Fruit fly (Drosophila melanogaster): ENCODE measurements around the gene BBS8.
A peak's percentile ranks its signal among the peaks of the same experiment; 100 is the strongest.

Gene BBS8

dm6 chr2L:471021-471479, 48.4 kb downstream of the BBS8 start (continued):
- TF ChIP-seq crp (GFP tag; optimal IDR thresholded peaks at IDR 0.05) = no peak
- TF ChIP-seq CG4617 (GFP tag; optimal IDR thresholded peaks at IDR 0.05; ENCODE audit: borderline replicate concordance) = no peak
- TF ChIP-seq CG18599 (GFP tag; optimal IDR thresholded peaks at IDR 0.05) = peak; percentile 80
- TF ChIP-seq Hey (tag; optimal IDR thresholded peaks at IDR 0.05) = no peak
- no peak for TF ChIP-seq sens-2 (GFP tag; IDR thresholded peaks at IDR 0.05)
- no peak for TF ChIP-seq Six4 (GFP tag; optimal IDR thresholded peaks at IDR 0.05)
- TF ChIP-seq CG15696 (tag; optimal IDR thresholded peaks at IDR 0.05) = no peak
- TF ChIP-seq mirr (GFP tag; optimal IDR thresholded peaks at IDR 0.05) = no peak
- no peak for TF ChIP-seq CG2199 (GFP tag; IDR thresholded peaks at IDR 0.05)
- peak; percentile 6 for TF ChIP-seq tin (GFP tag; optimal IDR thresholded peaks at IDR 0.05)
- TF ChIP-seq pb (GFP tag; optimal IDR thresholded peaks at IDR 0.05) = no peak
- TF ChIP-seq sim (GFP tag; IDR thresholded peaks at IDR 0.05) = no peak
- TF ChIP-seq CrebB (tag; optimal IDR thresholded peaks at IDR 0.05) = no peak
- no peak for TF ChIP-seq ems (GFP tag; optimal IDR thresholded peaks at IDR 0.05)
- TF ChIP-seq CG10209 (GFP tag; optimal IDR thresholded peaks at IDR 0.05) = peak; percentile 67
- no peak for TF ChIP-seq CG3847 (GFP tag; IDR thresholded peaks at IDR 0.05)
- no peak for TF ChIP-seq hbn (GFP tag; IDR thresholded peaks at IDR 0.05; ENCODE audit: partially characterized antibody)
- no peak for TF ChIP-seq D19B (GFP tag; optimal IDR thresholded peaks at IDR 0.05)
- no peak for TF ChIP-seq ato (GFP tag; IDR thresholded peaks at IDR 0.05; ENCODE audit: partially characterized antibody)
- no peak for TF ChIP-seq CG6175 (GFP tag; IDR thresholded peaks at IDR 0.05)
- TF ChIP-seq Spps (tag; optimal IDR thresholded peaks at IDR 0.05) = no peak
- no peak for TF ChIP-seq usp (GFP tag; optimal IDR thresholded peaks at IDR 0.05)
- peak; percentile 47 for TF ChIP-seq trem (tag; optimal IDR thresholded peaks at IDR 0.05)
- no peak for TF ChIP-seq Hr39 (optimal IDR thresholded peaks at IDR 0.05)
- TF ChIP-seq klu (GFP tag; IDR thresholded peaks at IDR 0.05) = no peak
- no peak for TF ChIP-seq hkb (optimal IDR thresholded peaks at IDR 0.05)
- TF ChIP-seq hkb (GFP tag; IDR thresholded peaks at IDR 0.05) = no peak
- peak; percentile 84 for TF ChIP-seq PHDP (tag; optimal IDR thresholded peaks at IDR 0.05)
- no peak for TF ChIP-seq Usf (GFP tag; optimal IDR thresholded peaks at IDR 0.05)
- TF ChIP-seq hb (GFP tag; IDR thresholded peaks at IDR 0.05; ENCODE audit: partially characterized antibody) = no peak
- TF ChIP-seq CTCF (GFP tag; optimal IDR thresholded peaks at IDR 0.05) = no peak
- TF ChIP-seq CG13287 (GFP tag; IDR thresholded peaks at IDR 0.05; ENCODE audit: partially characterized antibody) = no peak
- TF ChIP-seq gro (GFP tag; optimal IDR thresholded peaks at IDR 0.05) = no peak
- TF ChIP-seq Hr3 (GFP tag; optimal IDR thresholded peaks at IDR 0.05) = peak; percentile 41
- no peak for TF ChIP-seq CG6689 (GFP tag; IDR thresholded peaks at IDR 0.05)
- TF ChIP-seq Rx (GFP tag; IDR thresholded peaks at IDR 0.05) = no peak
- TF ChIP-seq unpg (GFP tag; optimal IDR thresholded peaks at IDR 0.05) = peak; percentile 83
- no peak for TF ChIP-seq stc (GFP tag; IDR thresholded peaks at IDR 0.05)
- TF ChIP-seq fru (optimal IDR thresholded peaks at IDR 0.05) = no peak
- TF ChIP-seq B-H1 (GFP tag; IDR thresholded peaks at IDR 0.05) = no peak
- TF ChIP-seq croc (GFP tag; conservative IDR thresholded peaks at IDR 0.05) = peak; percentile 18; the same call in 1 of the 3 replicates
- TF ChIP-seq pnt (GFP tag; optimal IDR thresholded peaks at IDR 0.05) = no peak
- no peak for TF ChIP-seq CG32772 (GFP tag; IDR thresholded peaks at IDR 0.05)
- TF ChIP-seq sens (GFP tag) = no peak
- TF ChIP-seq scrt (GFP tag; optimal IDR thresholded peaks at IDR 0.05) = peak; percentile 43
- peak; percentile 6 for TF ChIP-seq CG7928 (GFP tag; optimal IDR thresholded peaks at IDR 0.05)
- TF ChIP-seq Dip2 (GFP tag; IDR thresholded peaks at IDR 0.05) = no peak
- TF ChIP-seq pum (GFP tag; optimal IDR thresholded peaks at IDR 0.05) = no peak
- peak; percentile 71 for TF ChIP-seq Fer1 (GFP tag; optimal IDR thresholded peaks at IDR 0.05)
- TF ChIP-seq HmgZ (tag; optimal IDR thresholded peaks at IDR 0.05) = no peak
- TF ChIP-seq Bgb (GFP tag; IDR thresholded peaks at IDR 0.05; ENCODE audit: partially characterized antibody) = no peak
- no peak for TF ChIP-seq CG42726 (GFP tag; IDR thresholded peaks at IDR 0.05; ENCODE audit: partially characterized antibody)
- no peak for TF ChIP-seq nerfin-2 (GFP tag; IDR thresholded peaks at IDR 0.05; ENCODE audit: partially characterized antibody)
